Worm (Caenorhabditis elegans) whole organism, young adult: ENCODE results near the gene Y57A10B.6.
"Not testable (repeated sequence)": the region's sequence is repeated elsewhere in the genome, so short reads cannot be mapped to it uniquely, and the experiment has no call there.

Experiments used
- B0035.1 ChIP-seq: sonication (generic microtip); optimal IDR thresholded peaks from 2 replicates; lab custom pipeline; 2016; ENCODE audit warnings: missing genetic modification characterization, mild to moderate bottlenecking, missing compliant biosample characterization, missing genotype, missing genetic modification reagents
- B0261.1 ChIP-seq: sonication (generic microtip); optimal IDR thresholded peaks from 2 replicates; lab custom pipeline; 2016; ENCODE audit warnings: mild to moderate bottlenecking, missing genetic modification characterization, moderate library complexity, missing compliant biosample characterization
- F33H1.4 ChIP-seq: fragments of 200-800 bp; sonication (Bioruptor generic); IDR thresholded peaks from 2 replicates; pipeline ENCODE4 v1.3.6; 2022; ENCODE audit warnings: missing genetic modification reagents, missing genetic modification characterization, missing compliant biosample characterization
- F49E8.2 ChIP-seq: sonication (generic microtip); optimal IDR thresholded peaks from 3 replicates; lab custom pipeline; 2017; ENCODE audit warnings: missing genetic modification characterization, mild to moderate bottlenecking, missing compliant biosample characterization, antibody characterized with exemption, moderate library complexity; ENCODE audit not compliant: insufficient read depth
- K11D2.4 ChIP-seq: fragments of 200-800 bp; sonication (Bioruptor generic); IDR thresholded peaks from 2 replicates; pipeline ENCODE4 v1.3.6; 2022; ENCODE audit warnings: missing genetic modification reagents, missing genetic modification characterization, missing compliant biosample characterization
- Y95B8A.8 ChIP-seq: fragments of 200-800 bp; sonication (Bioruptor generic); IDR thresholded peaks from 2 replicates; pipeline ENCODE4 v1.3.6; 2022; ENCODE audit warnings: missing genetic modification reagents, missing genetic modification characterization, missing compliant biosample characterization
- ZK185.1 ChIP-seq: sonication (generic microtip); optimal IDR thresholded peaks from 2 replicates; lab custom pipeline; 2016; ENCODE audit warnings: mild to moderate bottlenecking, missing genetic modification characterization, missing compliant biosample characterization; ENCODE audit not compliant: poor library complexity, severe bottlenecking
- atf-7 ChIP-seq: sonication (generic microtip); optimal IDR thresholded peaks from 2 replicates; lab custom pipeline; 2017; ENCODE audit warnings: mild to moderate bottlenecking, missing genetic modification characterization, missing compliant biosample characterization
- ceh-27 ChIP-seq: fragments of 200-800 bp; sonication (Bioruptor generic); optimal IDR thresholded peaks from 2 replicates; lab custom pipeline; 2018; ENCODE audit warnings: mild to moderate bottlenecking, missing genetic modification characterization, moderate library complexity, missing compliant biosample characterization
- ceh-58 ChIP-seq: fragments of 200-800 bp; sonication (Bioruptor generic); IDR thresholded peaks from 2 replicates; pipeline ENCODE4 v1.3.6; 2022; ENCODE audit warnings: missing genetic modification characterization, missing compliant biosample characterization
- ceh-79 ChIP-seq: sonication (generic microtip); optimal IDR thresholded peaks from 2 replicates; lab custom pipeline; 2017; ENCODE audit warnings: mild to moderate bottlenecking, missing genetic modification characterization, missing compliant biosample characterization
- dpff-1 ChIP-seq: sonication (generic microtip); optimal IDR thresholded peaks from 2 replicates; lab custom pipeline; 2017; ENCODE audit warnings: mild to moderate bottlenecking, missing genetic modification characterization, missing compliant biosample characterization
- egl-18 ChIP-seq: fragments of 200-800 bp; sonication (Bioruptor generic); IDR thresholded peaks from 2 replicates; pipeline ENCODE4 v1.3.6; 2022; ENCODE audit warnings: missing genetic modification reagents, missing genetic modification characterization, missing compliant biosample characterization
- egrh-3 ChIP-seq: fragments of 200-800 bp; sonication (Bioruptor generic); IDR thresholded peaks from 2 replicates; pipeline ENCODE4 v1.3.6; 2022; ENCODE audit warnings: missing genetic modification reagents, missing genetic modification characterization, missing compliant biosample characterization
- gei-17 ChIP-seq: fragments of 200-800 bp; sonication (Bioruptor generic); optimal IDR thresholded peaks from 2 replicates; lab custom pipeline; 2018; ENCODE audit warnings: mild to moderate bottlenecking, missing genetic modification characterization, missing compliant biosample characterization
- hmg-20 ChIP-seq: fragments of 200-800 bp; sonication (Bioruptor generic); IDR thresholded peaks from 2 replicates; pipeline ENCODE4 v1.3.6; 2022; ENCODE audit warnings: missing genetic modification reagents, missing genetic modification characterization, missing compliant biosample characterization
- lag-1 ChIP-seq: fragments of 200-800 bp; sonication (Bioruptor generic); IDR thresholded peaks from 2 replicates; pipeline ENCODE4 v1.3.6; 2022; ENCODE audit warnings: missing genetic modification reagents, missing genetic modification characterization, missing compliant biosample characterization
- madf-6 ChIP-seq: fragments of 200-800 bp; sonication (Bioruptor generic); IDR thresholded peaks from 2 replicates; pipeline ENCODE4 v1.3.6; 2022; ENCODE audit warnings: missing genetic modification reagents, missing genetic modification characterization, missing compliant biosample characterization
- madf-8 ChIP-seq: fragments of 200-800 bp; sonication (Bioruptor generic); conservative IDR thresholded peaks from 2 replicates; pipeline ENCODE4 v1.3.6; 2022; ENCODE audit warnings: missing genetic modification reagents, missing genetic modification characterization, missing compliant biosample characterization
- mxl-1 ChIP-seq: sonication (generic microtip); optimal IDR thresholded peaks from 2 replicates; lab custom pipeline; 2016; ENCODE audit warnings: missing genetic modification characterization, missing compliant biosample characterization
- nfya-2 ChIP-seq: fragments of 200-800 bp; sonication (Bioruptor generic); IDR thresholded peaks from 2 replicates; pipeline ENCODE4 v1.3.6; 2022; ENCODE audit warnings: missing genetic modification reagents, missing genetic modification characterization, missing compliant biosample characterization
- nfyb-1 ChIP-seq: fragments of 200-800 bp; sonication (Bioruptor generic); IDR thresholded peaks from 2 replicates; pipeline ENCODE4 v1.3.6; 2022; ENCODE audit warnings: missing genetic modification reagents, missing genetic modification characterization, missing compliant biosample characterization
- nhr-120 ChIP-seq: fragments of 200-800 bp; sonication (Bioruptor generic); IDR thresholded peaks from 2 replicates; pipeline ENCODE4 v1.3.6; 2022; ENCODE audit warnings: missing genetic modification characterization, missing compliant biosample characterization
- nhr-27 ChIP-seq: fragments of 200-800 bp; sonication (Bioruptor generic); optimal IDR thresholded peaks from 2 replicates; lab custom pipeline; 2018; ENCODE audit warnings: mild to moderate bottlenecking, missing genetic modification characterization, moderate library complexity, missing compliant biosample characterization
- pha-4 ChIP-seq: fragments of 150-350 bp; sonication (generic microtip); optimal IDR thresholded peaks from 2 replicates; lab custom pipeline; 2014; ENCODE audit warnings: missing biosample characterization, missing genetic modification reagents, missing genetic modification characterization
- repo-1 ChIP-seq: sonication (generic microtip); optimal IDR thresholded peaks from 2 replicates; lab custom pipeline; 2017; ENCODE audit warnings: mild to moderate bottlenecking, missing genetic modification characterization, missing compliant biosample characterization
- sea-2 ChIP-seq: fragments of 200-800 bp; sonication (Bioruptor generic); IDR thresholded peaks from 2 replicates; pipeline ENCODE4 v1.3.6; 2022; ENCODE audit warnings: missing genetic modification characterization, missing compliant biosample characterization
- tlf-1 ChIP-seq: fragments of 200-800 bp; sonication (Bioruptor generic); optimal IDR thresholded peaks from 2 replicates; lab custom pipeline; 2018; ENCODE audit warnings: mild to moderate bottlenecking, missing genetic modification characterization, missing compliant biosample characterization
- unc-130 ChIP-seq: sonication (generic microtip); optimal IDR thresholded peaks from 2 replicates; lab custom pipeline; 2016; ENCODE audit warnings: missing genetic modification reagents, missing genetic modification characterization, missing compliant biosample characterization
- ztf-25 ChIP-seq: fragments of 200-800 bp; sonication (Bioruptor generic); IDR thresholded peaks from 2 replicates; pipeline ENCODE4 v1.3.6; 2022; ENCODE audit warnings: missing genetic modification reagents, missing genetic modification characterization, missing compliant biosample characterization
- ztf-28 ChIP-seq: fragments of 200-800 bp; sonication (Bioruptor generic); IDR thresholded peaks from 2 replicates; pipeline ENCODE4 v1.3.6; 2022; ENCODE audit warnings: missing genetic modification reagents, missing genetic modification characterization, missing compliant biosample characterization

Gene Y57A10B.6

DNA sequence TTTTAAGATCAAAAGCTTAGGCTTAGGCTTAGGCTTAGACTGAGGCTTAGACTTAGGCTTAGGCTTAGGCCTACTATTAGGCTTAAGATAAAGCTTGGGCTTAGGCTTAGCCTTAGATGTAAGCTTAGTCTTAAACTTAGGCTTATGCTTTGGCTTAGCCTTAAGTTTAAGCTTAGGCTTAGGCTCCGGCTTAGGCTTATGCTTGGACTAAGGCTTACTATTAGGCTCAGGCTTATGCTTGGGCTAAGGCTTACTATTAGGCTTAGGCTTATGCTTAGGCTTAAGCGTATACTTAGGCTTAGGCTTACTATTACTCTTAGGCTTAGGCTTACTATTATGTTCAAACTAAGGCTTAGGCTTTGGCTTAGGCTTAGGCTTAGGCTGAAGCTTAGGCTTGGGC, 46.8 kb downstream of the Y57A10B.6 start:
- TF ChIP-seq dpff-1 (no peak), B0035.1 (tag; lab: Kevin White, UChicago) (no peak), B0261.1 (tag; lab: Kevin White, UChicago) (no peak), nhr-120 (GFP tag; lab: Robert Waterston, UW) (no peak), F33H1.4 (GFP tag; lab: Robert Waterston, UW) (no peak), nfya-2 (GFP tag; lab: Robert Waterston, UW) (no peak), ceh-27 (GFP tag; lab: Kevin White, UChicago) (no peak), Y95B8A.8 (GFP tag; lab: Robert Waterston, UW) (no peak), tlf-1 (GFP tag; lab: Kevin White, UChicago) (no peak), pha-4 (tag; lab: Kevin White, UChicago) (no peak), ztf-28 (GFP tag; lab: Robert Waterston, UW) (no peak)

DNA sequence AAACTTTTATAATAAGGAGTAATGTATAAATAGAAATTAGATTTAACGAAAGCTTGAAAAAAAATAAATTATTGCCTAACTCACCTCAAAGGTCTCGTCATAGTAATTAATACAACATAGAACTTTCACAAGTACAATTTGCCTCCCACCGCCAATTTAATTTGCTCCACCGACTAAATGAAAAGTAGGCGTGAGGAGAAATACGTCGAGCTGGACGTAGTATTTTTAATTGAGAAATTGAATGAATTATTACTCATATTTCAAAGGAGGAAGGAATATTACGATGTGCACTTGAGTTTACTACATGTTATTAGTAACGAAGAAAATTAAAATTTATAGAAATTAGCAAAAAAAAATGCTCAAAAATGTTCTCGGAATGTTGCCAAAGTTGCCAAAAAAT, 48.6 kb downstream of the Y57A10B.6 start, which contains the start of gene Y57A10C.9:
Y57A10C.9 (minus strand) TSS at position 101 of the 400 bp plus-strand sequence.
- TF ChIP-seq nfyb-1 (GFP tag; lab: Robert Waterston, UW) (no peak), lag-1 (GFP tag; lab: Robert Waterston, UW) (no peak), ztf-25 (no peak), ZK185.1 (tag; lab: Kevin White, UChicago) (no peak), K11D2.4 (GFP tag; lab: Robert Waterston, UW) (no peak), egrh-3 (GFP tag; lab: Robert Waterston, UW) (no peak), B0261.1 (tag; lab: Kevin White, UChicago) (no peak), atf-7 (tag; lab: Kevin White, UChicago) (no peak), nhr-27 (tag; lab: Kevin White, UChicago) (no peak), repo-1 (tag; lab: Kevin White, UChicago) (no peak), ceh-58 (GFP tag; lab: Robert Waterston, UW) (no peak), ceh-79 (tag; lab: Kevin White, UChicago) (no peak), sea-2 (GFP tag; lab: Robert Waterston, UW) (no peak), hmg-20 (GFP tag; lab: Robert Waterston, UW) (no peak), gei-17 (GFP tag; lab: Kevin White, UChicago) (no peak), egl-18 (GFP tag; lab: Robert Waterston, UW) (no peak), madf-6 (GFP tag; lab: Robert Waterston, UW) (no peak), unc-130 (GFP tag; lab: Kevin White, UChicago) (no peak)

DNA sequence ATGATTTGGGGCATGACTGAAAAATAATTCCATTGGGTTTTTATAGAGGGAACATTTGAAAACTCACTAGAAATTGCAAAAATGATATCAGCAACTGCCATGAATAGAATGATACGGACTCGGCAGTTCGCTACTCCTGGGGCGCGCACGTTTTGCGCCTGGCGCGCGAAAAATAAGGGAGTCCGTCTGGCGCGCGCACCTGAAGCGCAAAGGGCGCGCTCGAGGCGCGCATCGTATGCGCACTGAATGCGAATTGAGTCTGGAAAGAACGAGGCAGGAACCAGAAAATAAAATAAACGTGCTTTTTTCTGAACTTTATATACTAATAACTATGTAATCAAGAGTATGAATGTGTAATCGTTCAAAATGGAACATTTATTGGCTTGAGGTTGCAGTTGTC, 51.3 kb downstream of the Y57A10B.6 start, which contains the start of gene Y57A10C.10:
Y57A10C.10 (minus strand) TSS at position 101 of the 400 bp plus-strand sequence.
- not testable (repeated sequence) for TF ChIP-seq madf-8 (GFP tag; lab: Robert Waterston, UW); F49E8.2 (tag; lab: Kevin White, UChicago); mxl-1 (tag; lab: Kevin White, UChicago)
